Worm (Caenorhabditis elegans): ENCODE measurements around the gene srx-17.

srx-17 gene

ce11 chrV:13873323-13873722, 32.3 kb downstream of the srx-17 start:
- TF ChIP-seq che-1 (tag; optimal IDR thresholded peaks at IDR 0.05): no peak
- no peak for TF ChIP-seq lim-6 (tag; optimal IDR thresholded peaks at IDR 0.05)
- TF ChIP-seq elt-4 (tag; optimal IDR thresholded peaks at IDR 0.05): no peak

- TF ChIP-seq sox-2 (GFP tag; IDR thresholded peaks at IDR 0.05) (no peak), hlh-13 (GFP tag; optimal IDR thresholded peaks at IDR 0.05) (no peak), nhr-11 (tag; optimal IDR thresholded peaks at IDR 0.05) (no peak), pha-2 (tag; optimal IDR thresholded peaks at IDR 0.05) (no peak), K02D7.2 (tag; optimal IDR thresholded peaks at IDR 0.05) (no peak), sdc-2 (tag; optimal IDR thresholded peaks at IDR 0.05) (no peak), che-1 (tag; optimal IDR thresholded peaks at IDR 0.05) (no peak), lim-6 (tag; optimal IDR thresholded peaks at IDR 0.05) (no peak), C38D4.7 (GFP tag; optimal IDR thresholded peaks at IDR 0.05) (no peak), eyg-1 (tag; optimal IDR thresholded peaks at IDR 0.05) (no peak), pqm-1 (tag; optimal IDR thresholded peaks at IDR 0.05) (no peak), Y22D7AL.16 (tag; optimal IDR thresholded peaks at IDR 0.05) (no peak), ceh-31 (tag; optimal IDR thresholded peaks at IDR 0.05) (no peak), ceh-9 (tag; optimal IDR thresholded peaks at IDR 0.05) (no peak), ahr-1 (tag; optimal IDR thresholded peaks at IDR 0.05) (no peak)
These were observed 35.5 kb downstream of the srx-17 start, which contains the start of gene T22G5.1 for ce11 chrV:13876529-13876928. Gene T22G5.1 (plus strand): TSS chrV:13876829.

ce11 chrV:13878226-13878625, 37.2 kb downstream of the srx-17 start:
- TF ChIP-seq che-1 (tag; optimal IDR thresholded peaks at IDR 0.05): no peak
- TF ChIP-seq unc-3 (GFP tag; conservative IDR thresholded peaks at IDR 0.05): no peak
- no peak for TF ChIP-seq unc-3 (tag; optimal IDR thresholded peaks at IDR 0.05)
- no peak for TF ChIP-seq nhr-232 (tag; optimal IDR thresholded peaks at IDR 0.05)
- no peak for TF ChIP-seq elt-2 (tag; optimal IDR thresholded peaks at IDR 0.05)
- TF ChIP-seq hlh-13 (GFP tag; optimal IDR thresholded peaks at IDR 0.05): no peak
- TF ChIP-seq ceh-2 (tag; optimal IDR thresholded peaks at IDR 0.05): no peak
- no peak for TF ChIP-seq hlh-6 (tag; optimal IDR thresholded peaks at IDR 0.05)
- no peak for TF ChIP-seq pha-4 (tag; optimal IDR thresholded peaks at IDR 0.05)
- no peak for TF ChIP-seq lim-6 (tag; optimal IDR thresholded peaks at IDR 0.05)
- TF ChIP-seq nfya-1 (tag; optimal IDR thresholded peaks at IDR 0.05): no peak
- no peak for TF ChIP-seq C08G9.2 (tag; optimal IDR thresholded peaks at IDR 0.05)
- TF ChIP-seq ceh-18 (tag; optimal IDR thresholded peaks at IDR 0.05): no peak
- no peak for TF ChIP-seq ceh-30 (tag; optimal IDR thresholded peaks at IDR 0.05)
- no peak for TF ChIP-seq mec-3 (tag; optimal IDR thresholded peaks at IDR 0.05; ENCODE audit: borderline replicate concordance)
- TF ChIP-seq hlh-15 (tag; optimal IDR thresholded peaks at IDR 0.05): no peak

ce11 chrV:13879241-13879640, 38.2 kb downstream of the srx-17 start, which contains the start of gene lbp-7:
Gene lbp-7 (plus strand): TSS chrV:13879552.
- no peak for TF ChIP-seq fkh-10 (GFP tag; optimal IDR thresholded peaks at IDR 0.05)
- no peak for TF ChIP-seq tbx-2 (tag; optimal IDR thresholded peaks at IDR 0.05)
- no peak for TF ChIP-seq ceh-30 (tag; optimal IDR thresholded peaks at IDR 0.05)
- TF ChIP-seq hlh-13 (GFP tag; optimal IDR thresholded peaks at IDR 0.05): no peak
- no peak for TF ChIP-seq ceh-34 (tag; optimal IDR thresholded peaks at IDR 0.05)
- TF ChIP-seq che-1 (tag; optimal IDR thresholded peaks at IDR 0.05): no peak
- TF ChIP-seq rnt-1 (tag; optimal IDR thresholded peaks at IDR 0.05): no peak
- TF ChIP-seq C08G9.2 (tag; optimal IDR thresholded peaks at IDR 0.05): no peak
- TF ChIP-seq C38D4.7 (GFP tag; optimal IDR thresholded peaks at IDR 0.05): no peak
- TF ChIP-seq ceh-19 (GFP tag; optimal IDR thresholded peaks at IDR 0.05): no peak
- TF ChIP-seq nfya-1 (tag; optimal IDR thresholded peaks at IDR 0.05): no peak
- no peak for TF ChIP-seq unc-55 (GFP tag; optimal IDR thresholded peaks at IDR 0.05)
- TF ChIP-seq ceh-2 (tag; optimal IDR thresholded peaks at IDR 0.05): no peak
- no peak for TF ChIP-seq pros-1 (tag; optimal IDR thresholded peaks at IDR 0.05)
- TF ChIP-seq odd-2 (tag; optimal IDR thresholded peaks at IDR 0.05): no peak
- no peak for TF ChIP-seq unc-42 (tag; optimal IDR thresholded peaks at IDR 0.05)
- no peak for TF ChIP-seq ets-4 (tag; optimal IDR thresholded peaks at IDR 0.05)
- no peak for TF ChIP-seq sdc-2 (tag; optimal IDR thresholded peaks at IDR 0.05)
- TF ChIP-seq hlh-30 (tag; optimal IDR thresholded peaks at IDR 0.05; ENCODE audit: insufficient read depth): no peak
- no peak for TF ChIP-seq F13H6.1 (tag; optimal IDR thresholded peaks at IDR 0.05)

Measured in whole organism, late embryonic.